Fruit fly (Drosophila melanogaster): ENCODE measurements around the gene RpL7.

dm6 chr2L:10154395-10154794 is 46.4 kb upstream of the RpL7 start:
- TF ChIP-seq Hr4 (GFP tag; optimal IDR thresholded peaks at IDR 0.05) (no peak), cyc (GFP tag; optimal IDR thresholded peaks at IDR 0.05) (no peak), Sox14 (GFP tag; optimal IDR thresholded peaks at IDR 0.05) (no peak), CG1621 (tag; optimal IDR thresholded peaks at IDR 0.05) (no peak), Hr39 (GFP tag; optimal IDR thresholded peaks at IDR 0.05) (no peak), CG8319 (GFP tag; optimal IDR thresholded peaks at IDR 0.05) (no peak), Smox (GFP tag; optimal IDR thresholded peaks at IDR 0.05) (no peak), Lpt (GFP tag; optimal IDR thresholded peaks at IDR 0.05) (no peak), Blimp-1 (GFP tag; optimal IDR thresholded peaks at IDR 0.05) (no peak), Eip78C (GFP tag) (no peak), CG8119 (GFP tag; IDR thresholded peaks at IDR 0.05) (no peak)
